Fruit fly (Drosophila melanogaster) whole organism, pupa: ENCODE measurements around the gene Syt12.
A peak's percentile ranks its signal among the peaks of the same experiment; 100 is the strongest.

Experiments
- CG10348 ChIP-seq: fragments of 200-800 bp; sonication (Bioruptor generic); IDR thresholded peaks from 2 replicates; pipeline ENCODE4 v1.3.6; 2022; ENCODE audit warnings: missing biosample characterization, missing genetic modification characterization
- CG12605 ChIP-seq: fragments of 200-800 bp; sonication (Bioruptor generic); IDR thresholded peaks from 2 replicates; pipeline ENCODE4 v1.3.6; 2022; ENCODE audit warnings: missing biosample characterization, missing genetic modification characterization
- CG13204 ChIP-seq: fragments of 200-800 bp; sonication (Bioruptor generic); optimal IDR thresholded peaks from 2 replicates; lab custom pipeline; 2018; ENCODE audit warnings: missing biosample characterization, mild to moderate bottlenecking, missing genetic modification characterization, moderate library complexity
- CG14655 ChIP-seq: fragments of 200-800 bp; sonication (Bioruptor generic); optimal IDR thresholded peaks from 3 replicates; lab custom pipeline; 2017; ENCODE audit warnings: mild to moderate bottlenecking, missing biosample characterization, missing genetic modification reagents, missing genetic modification characterization
- CG15710 ChIP-seq: fragments of 200-800 bp; sonication (Bioruptor generic); optimal IDR thresholded peaks from 2 replicates; lab custom pipeline; 2018; ENCODE audit warnings: missing biosample characterization, mild to moderate bottlenecking, missing genetic modification characterization, moderate library complexity
- CG17806 ChIP-seq: fragments of 200-800 bp; sonication (Bioruptor generic); optimal IDR thresholded peaks from 2 replicates; lab custom pipeline; 2018; ENCODE audit warnings: missing biosample characterization, mild to moderate bottlenecking, missing genetic modification characterization, moderate library complexity
- CG32121 ChIP-seq: fragments of 200-800 bp; sonication (Bioruptor generic); IDR thresholded peaks from 2 replicates; pipeline ENCODE4 v1.3.6; 2022; ENCODE audit warnings: missing biosample characterization, missing genetic modification characterization
- CG34367 ChIP-seq: fragments of 200-800 bp; sonication (Bioruptor generic); optimal IDR thresholded peaks from 2 replicates; lab custom pipeline; 2018; ENCODE audit warnings: missing biosample characterization, mild to moderate bottlenecking, missing genetic modification characterization
- CG4496 ChIP-seq: fragments of 200-800 bp; sonication (Bioruptor generic); IDR thresholded peaks from 3 replicates; pipeline ENCODE4 v1.3.6; 2022; ENCODE audit warnings: missing biosample characterization, missing genetic modification characterization
- CG8159 ChIP-seq: fragments of 200-800 bp; sonication (Bioruptor generic); optimal IDR thresholded peaks from 3 replicates; lab custom pipeline; 2018; ENCODE audit warnings: missing biosample characterization, mild to moderate bottlenecking, missing genetic modification characterization, moderate library complexity
- CG8301 ChIP-seq: fragments of 200-800 bp; sonication (Bioruptor generic); optimal IDR thresholded peaks from 2 replicates; lab custom pipeline; 2018; ENCODE audit warnings: missing biosample characterization, mild to moderate bottlenecking, missing genetic modification characterization
- CG9948 ChIP-seq: fragments of 200-800 bp; sonication (Bioruptor generic); optimal IDR thresholded peaks from 2 replicates; lab custom pipeline; 2018; ENCODE audit warnings: missing biosample characterization, mild to moderate bottlenecking, missing genetic modification characterization, moderate library complexity
- D1 ChIP-seq: fragments of 200-800 bp; sonication (Bioruptor generic); optimal IDR thresholded peaks from 2 replicates; lab custom pipeline; 2018; ENCODE audit warnings: missing biosample characterization, mild to moderate bottlenecking, missing genetic modification characterization, moderate library complexity
- EcR ChIP-seq: fragments of 200-800 bp; sonication (Bioruptor generic); optimal IDR thresholded peaks from 3 replicates; lab custom pipeline; 2019; ENCODE audit warnings: missing biosample characterization, missing genetic modification characterization, mild to moderate bottlenecking, moderate library complexity, missing genetic modification reagents
- Ets98B ChIP-seq: fragments of 200-800 bp; sonication (Bioruptor generic); IDR thresholded peaks from 2 replicates; pipeline ENCODE4 v1.3.6; 2022; ENCODE audit warnings: missing biosample characterization, missing genetic modification characterization
- Pif1A ChIP-seq: fragments of 200-800 bp; sonication (Bioruptor generic); optimal IDR thresholded peaks from 3 replicates; lab custom pipeline; 2016; ENCODE audit warnings: missing biosample characterization, missing genetic modification characterization
- Pif1B ChIP-seq: fragments of 200-800 bp; sonication (Bioruptor generic); optimal IDR thresholded peaks from 3 replicates; lab custom pipeline; 2016; ENCODE audit warnings: missing biosample characterization, missing genetic modification characterization
- Snoo ChIP-seq: fragments of 200-800 bp; sonication (Bioruptor generic); optimal IDR thresholded peaks from 3 replicates; lab custom pipeline; 2017; ENCODE audit warnings: missing biosample characterization, mild to moderate bottlenecking, missing genetic modification characterization, inconsistent platforms
- fd96Ca ChIP-seq: fragments of 200-800 bp; sonication (Bioruptor generic); IDR thresholded peaks from 3 replicates; pipeline ENCODE4 v1.3.6; 2022; ENCODE audit warnings: missing biosample characterization, missing genetic modification characterization
- gl ChIP-seq: fragments of 200-800 bp; sonication (Bioruptor generic); optimal IDR thresholded peaks from 2 replicates; lab custom pipeline; 2018; ENCODE audit warnings: missing biosample characterization, mild to moderate bottlenecking, missing genetic modification characterization
- rn ChIP-seq: fragments of 200-800 bp; sonication (Bioruptor generic); IDR thresholded peaks from 2 replicates; pipeline ENCODE4 v1.3.6; 2022; ENCODE audit warnings: missing biosample characterization, missing genetic modification characterization

Syt12 gene

DNA sequence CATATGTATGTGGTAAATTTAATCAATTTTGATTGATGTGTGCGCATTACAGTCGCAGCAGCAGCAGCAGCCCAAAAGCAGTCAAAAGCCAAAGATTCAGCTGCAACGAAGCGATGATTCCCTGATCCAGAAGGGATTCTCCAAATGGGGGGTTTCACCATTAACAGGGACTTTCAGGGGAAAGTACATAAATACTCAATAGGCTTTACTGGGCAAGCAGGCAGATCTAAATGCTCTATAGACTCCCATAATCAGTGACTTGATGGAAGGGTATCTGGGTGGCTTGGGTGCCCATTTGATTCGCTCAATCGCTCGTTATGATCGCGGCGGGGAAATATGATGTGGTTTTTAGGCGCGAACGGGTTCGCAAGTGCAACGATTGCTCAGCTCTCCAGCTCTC is 33.7 kb upstream of the Syt12 start:
- TF ChIP-seq rn (peak; percentile 9; the same call in 1 of the 2 replicates), CG10348 (GFP tag; lab: Robert Waterston, UW) (no peak), CG12605 (GFP tag; lab: Robert Waterston, UW) (no peak), CG17806 (tag; lab: Kevin White, UChicago) (no peak), CG4496 (GFP tag; lab: Robert Waterston, UW) (peak; percentile 61; the same call in 2 of the 3 replicates), fd96Ca (GFP tag; lab: Robert Waterston, UW) (peak; percentile 43; the same call in 1 of the 3 replicates), Pif1A (no peak), Ets98B (GFP tag; lab: Robert Waterston, UW) (peak; percentile 27; the same call in 1 of the 2 replicates), EcR (no peak)

DNA sequence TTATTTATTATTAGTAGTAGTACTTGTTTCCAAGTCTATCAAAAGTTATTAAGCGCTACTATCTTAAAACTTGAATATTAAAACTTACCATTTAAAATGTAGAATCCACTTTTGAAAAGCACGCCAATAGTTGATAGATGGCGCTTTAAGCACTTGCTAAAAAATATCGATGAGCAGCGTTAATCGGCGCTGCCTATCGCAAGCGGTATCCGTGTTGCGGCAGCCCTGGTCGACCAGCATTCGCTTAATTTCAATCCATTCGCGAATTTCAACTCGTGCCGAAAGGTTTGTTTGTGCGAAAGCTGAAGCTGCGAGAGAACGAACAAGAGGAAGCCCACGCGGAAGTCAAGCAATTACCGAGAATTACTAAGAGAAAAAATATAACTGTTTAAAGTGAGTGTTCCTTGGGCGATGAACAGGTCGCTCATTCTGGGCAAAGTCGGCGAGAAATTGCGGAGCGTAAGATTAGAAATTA is 29.4 kb upstream of the Syt12 start, which contains the start of gene Prx2:
TSS of gene Prx2 (plus strand) at position 253 of the 475 bp plus-strand sequence.
- no peak for TF ChIP-seq CG15710
- TF ChIP-seq CG12605 (GFP tag; lab: Robert Waterston, UW), result no peak
- TF ChIP-seq CG13204 (GFP tag; lab: Kevin White, UChicago), result peak; percentile 12
- peak; percentile 72 for TF ChIP-seq CG4496 (GFP tag; lab: Robert Waterston, UW)
- TF ChIP-seq CG9948 (tag; lab: Kevin White, UChicago), result no peak
- no peak for TF ChIP-seq Pif1B (GFP tag; lab: Kevin White, UChicago)
- peak; percentile 68; the same call in 1 of the 2 replicates for TF ChIP-seq Ets98B (GFP tag; lab: Robert Waterston, UW)
- no peak for TF ChIP-seq rn
- TF ChIP-seq CG10348 (GFP tag; lab: Robert Waterston, UW), result no peak
- TF ChIP-seq CG32121 (GFP tag; lab: Robert Waterston, UW), result 0 out of 2 replicates have a peak, but pooled peaks have one; percentile 19
- TF ChIP-seq gl, result no peak
- peak; percentile 5 for TF ChIP-seq EcR

DNA sequence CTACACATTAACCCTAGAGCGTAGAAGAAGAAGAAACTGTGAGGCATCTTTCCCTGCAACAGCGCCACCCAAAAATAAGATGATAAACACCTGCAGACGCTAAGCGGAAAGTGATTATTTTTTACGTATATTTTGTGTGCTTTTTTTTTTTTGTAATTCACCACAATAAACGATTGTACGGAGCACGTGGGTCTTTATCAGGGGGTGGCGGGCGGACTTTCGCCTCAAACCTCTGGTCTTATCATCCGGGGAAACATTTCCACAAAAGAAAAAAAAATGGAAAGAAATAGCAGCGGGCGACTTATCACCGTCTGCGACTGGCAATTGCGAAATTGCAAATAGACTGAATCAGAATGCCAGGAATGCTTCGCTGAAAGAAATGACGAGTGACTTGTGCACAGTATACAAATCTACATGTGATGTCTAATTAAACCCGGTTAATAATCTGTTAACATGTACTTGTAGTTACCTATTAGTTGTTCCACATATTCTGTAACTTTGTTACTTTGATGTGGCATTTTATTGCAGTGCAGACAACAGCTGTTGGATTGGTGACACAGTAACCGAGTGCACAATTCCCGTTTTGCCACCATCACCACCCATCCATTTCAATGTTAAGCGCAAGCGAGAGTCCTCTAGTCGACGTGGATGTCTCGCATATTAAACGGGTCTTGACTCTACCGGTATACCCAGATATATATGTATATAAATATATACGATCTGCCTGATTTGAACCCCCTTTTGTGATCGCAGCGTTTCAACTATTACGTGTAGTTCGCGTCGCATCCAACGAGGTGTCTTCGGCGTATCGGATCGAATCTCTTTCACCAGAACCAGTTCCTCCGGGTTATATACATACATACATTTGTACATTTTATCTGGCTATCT is 27.0 kb upstream of the Syt12 start:
- TF ChIP-seq CG15710, result peak; percentile 74
- peak; percentile 74 for TF ChIP-seq CG34367
- TF ChIP-seq Snoo, result peak; percentile 81
- peak; percentile 92 for TF ChIP-seq CG4496 (GFP tag; lab: Robert Waterston, UW)
- no peak for TF ChIP-seq D1 (tag; lab: Kevin White, UChicago)
- TF ChIP-seq fd96Ca (GFP tag; lab: Robert Waterston, UW), result peak; percentile 90
- peak; percentile 73 for TF ChIP-seq gl
- TF ChIP-seq CG8301 (tag; lab: Kevin White, UChicago), result peak; percentile 88
- peak; percentile 55 for TF ChIP-seq rn
- TF ChIP-seq CG17806 (tag; lab: Kevin White, UChicago), result peak; percentile 79
- TF ChIP-seq CG9948 (tag; lab: Kevin White, UChicago), result peak; percentile 68
- peak; percentile 86 for TF ChIP-seq CG12605 (GFP tag; lab: Robert Waterston, UW)
- peak; percentile 89 for TF ChIP-seq Ets98B (GFP tag; lab: Robert Waterston, UW)
- TF ChIP-seq EcR, result peak; percentile 84
- no peak for TF ChIP-seq CG13204 (GFP tag; lab: Kevin White, UChicago)
- peak; percentile 86 for TF ChIP-seq CG32121 (GFP tag; lab: Robert Waterston, UW)
- TF ChIP-seq Pif1B (GFP tag; lab: Kevin White, UChicago), result peak; percentile 73
- peak; percentile 82 for TF ChIP-seq CG8159 (tag; lab: Kevin White, UChicago)
- TF ChIP-seq Pif1A, result peak; percentile 79
- TF ChIP-seq CG10348 (GFP tag; lab: Robert Waterston, UW), result no peak
- peak; percentile 83 for TF ChIP-seq CG14655 (GFP tag; lab: Kevin White, UChicago)
- TF ChIP-seq, all 21 proteins: peak for 18

DNA sequence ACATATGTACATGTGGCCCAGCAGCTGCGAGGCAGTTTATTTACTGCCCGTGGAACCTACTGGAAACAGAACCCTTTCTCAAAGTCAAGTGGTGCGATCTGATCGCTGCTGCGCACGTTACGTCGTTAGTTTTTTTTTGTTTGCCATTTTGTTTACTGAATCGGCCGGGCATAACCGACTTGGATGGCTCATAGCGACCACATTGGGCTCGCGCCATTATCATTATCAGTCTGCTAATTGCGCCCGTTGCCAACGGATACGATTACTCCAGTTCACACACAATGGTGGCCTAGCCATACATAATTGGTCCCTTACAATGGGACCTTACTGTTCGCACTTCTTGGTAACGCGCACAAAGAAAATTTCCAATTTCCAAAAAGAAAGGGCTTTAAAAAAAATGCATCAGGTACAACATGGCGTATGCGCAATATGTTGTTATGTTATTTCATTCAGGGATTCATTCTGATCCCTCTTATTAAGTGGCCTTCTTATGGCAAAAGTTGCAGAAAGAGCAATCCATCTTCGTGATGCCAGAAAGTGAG is 26.3 kb upstream of the Syt12 start:
- no peak for TF ChIP-seq CG15710
- 0 out of 3 replicates have a peak, but pooled peaks have one; percentile 34 for TF ChIP-seq fd96Ca (GFP tag; lab: Robert Waterston, UW)
- no peak for TF ChIP-seq Ets98B (GFP tag; lab: Robert Waterston, UW)
- no peak for TF ChIP-seq rn
- TF ChIP-seq gl, result no peak
- no peak for TF ChIP-seq D1 (tag; lab: Kevin White, UChicago)
- peak; percentile 20 for TF ChIP-seq CG13204 (GFP tag; lab: Kevin White, UChicago)
- TF ChIP-seq CG10348 (GFP tag; lab: Robert Waterston, UW), result no peak
- peak; percentile 14 for TF ChIP-seq EcR
- TF ChIP-seq CG9948 (tag; lab: Kevin White, UChicago), result peak; percentile 63
- peak; percentile 62 for TF ChIP-seq CG8301 (tag; lab: Kevin White, UChicago)
- no peak for TF ChIP-seq CG17806 (tag; lab: Kevin White, UChicago)
- TF ChIP-seq Pif1A, result peak; percentile 48
- peak; percentile 31 for TF ChIP-seq Pif1B (GFP tag; lab: Kevin White, UChicago)
- 0 out of 2 replicates have a peak, but pooled peaks have one; percentile 29 for TF ChIP-seq CG12605 (GFP tag; lab: Robert Waterston, UW)
- TF ChIP-seq CG34367, result peak; percentile 6
- no peak for TF ChIP-seq CG32121 (GFP tag; lab: Robert Waterston, UW)
- peak; percentile 77 for TF ChIP-seq CG14655 (GFP tag; lab: Kevin White, UChicago)
- TF ChIP-seq CG8159 (tag; lab: Kevin White, UChicago), result peak; percentile 14
- no peak; the same call in 2 of the 3 replicates for TF ChIP-seq CG4496 (GFP tag; lab: Robert Waterston, UW)
- TF ChIP-seq Snoo, result peak; percentile 1
